Worm (Caenorhabditis elegans) whole organism, L2 larva: Measurements from ENCODE around the gene nhr-207.

Source experiments
- C34F6.9 ChIP-seq: fragments of 150-350 bp; optimal IDR thresholded peaks from 2 replicates; lab custom pipeline; 2014; ENCODE audit warnings: missing biosample characterization, missing genetic modification characterization
- ceh-16 ChIP-seq: fragments of 150-350 bp; optimal IDR thresholded peaks from 2 replicates; lab custom pipeline; 2014; ENCODE audit warnings: missing biosample characterization, missing genetic modification characterization
- dmd-4 ChIP-seq: sonication (generic microtip); optimal IDR thresholded peaks from 2 replicates; lab custom pipeline; 2017; ENCODE audit warnings: missing biosample characterization, missing genetic modification characterization
- elt-3 ChIP-seq: sonication (generic microtip); optimal IDR thresholded peaks from 2 replicates; lab custom pipeline; 2017; ENCODE audit warnings: missing biosample characterization, missing genetic modification characterization
- fos-1 ChIP-seq: fragments of 150-350 bp; optimal IDR thresholded peaks from 2 replicates; lab custom pipeline; 2014; ENCODE audit warnings: missing biosample characterization, missing genetic modification characterization
- lsy-2 ChIP-seq, 2 experiments: fragments of 150-350 bp in 1 of 2; sonication (generic microtip) in 1 of 2; optimal IDR thresholded peaks; 2 replicates each; lab custom pipeline; 2014 to 2017; ENCODE audit warnings: missing biosample characterization in 2 of 2, missing genetic modification characterization in 2 of 2
- mdl-1 ChIP-seq, 2 experiments: fragments of 150-350 bp in 1 of 2; sonication (generic microtip) in 1 of 2; optimal IDR thresholded peaks; 2 replicates each; lab custom pipeline; 2017; ENCODE audit warnings: missing biosample characterization in 2 of 2, missing genetic modification characterization in 2 of 2
- nhr-10 ChIP-seq: sonication (generic microtip); optimal IDR thresholded peaks from 2 replicates; lab custom pipeline; 2017; ENCODE audit warnings: missing biosample characterization, missing genetic modification characterization
- nhr-11 ChIP-seq: fragments of 150-350 bp; optimal IDR thresholded peaks from 2 replicates; lab custom pipeline; 2014; ENCODE audit warnings: missing biosample characterization, missing genetic modification characterization
- nhr-237 ChIP-seq: fragments of 150-350 bp; optimal IDR thresholded peaks from 2 replicates; lab custom pipeline; 2014; ENCODE audit warnings: missing biosample characterization, missing genetic modification characterization
- skn-1 ChIP-seq: sonication (generic microtip); optimal IDR thresholded peaks from 2 replicates; lab custom pipeline; 2017; ENCODE audit warnings: missing biosample characterization, missing genetic modification characterization
- snpc-4 ChIP-seq: fragments of 150-350 bp; optimal IDR thresholded peaks from 2 replicates; lab custom pipeline; 2014; ENCODE audit warnings: missing biosample characterization, missing genetic modification characterization
- unc-39 ChIP-seq: fragments of 150-350 bp; optimal IDR thresholded peaks from 2 replicates; lab custom pipeline; 2014; ENCODE audit warnings: missing biosample characterization, missing genetic modification characterization
- ztf-11 ChIP-seq: sonication (generic microtip); optimal IDR thresholded peaks from 2 replicates; lab custom pipeline; 2017; ENCODE audit warnings: missing biosample characterization, missing genetic modification characterization

- TF ChIP-seq elt-3 (tag; lab: Kevin White, UChicago), result no peak
- no peak for TF ChIP-seq skn-1
- peak; percentile 11 for TF ChIP-seq fos-1
- TF ChIP-seq nhr-10 (tag; lab: Kevin White, UChicago), result no peak
- no peak for TF ChIP-seq unc-39 (tag; lab: Kevin White, UChicago)
- no peak for TF ChIP-seq lsy-2 (tag; optimal IDR thresholded peaks at IDR 0.05; lab: Kevin White, UChicago)
- no peak for TF ChIP-seq mdl-1 (tag; optimal IDR thresholded peaks at IDR 0.05; lab: Kevin White, UChicago)
- no peak for TF ChIP-seq dmd-4 (tag; lab: Kevin White, UChicago)
- no peak for TF ChIP-seq C34F6.9 (tag; lab: Kevin White, UChicago)
- no peak for TF ChIP-seq ztf-11
- TF ChIP-seq nhr-237, result no peak
- no peak for TF ChIP-seq snpc-4 (tag; lab: Kevin White, UChicago)
- TF ChIP-seq nhr-11, result no peak
- TF ChIP-seq ceh-16 (tag; lab: Kevin White, UChicago), result no peak
Observed at ce11 chrV:12094030-12094429, 1.9 kb upstream of the nhr-207 start, which contains the start of gene nhr-208.
